Fruit fly (Drosophila melanogaster): ENCODE data around the gene alpha4GT1.

Gene alpha4GT1

dm6 chr2L:2992664-2993174, 30.2 kb downstream of the alpha4GT1 start, which contains the start of the genes okr and CG3558 (continued):
- TF ChIP-seq tna (GFP tag; IDR thresholded peaks at IDR 0.05; ENCODE audit: partially characterized antibody) (peak; percentile 47; the same call in 1 of the 2 replicates), sens (GFP tag) (peak; percentile 85), bigmax (GFP tag; optimal IDR thresholded peaks at IDR 0.05) (no peak), NfI (GFP tag; optimal IDR thresholded peaks at IDR 0.05) (no peak), Sry-δ (GFP tag; optimal IDR thresholded peaks at IDR 0.05) (peak; percentile 89), trem (tag; optimal IDR thresholded peaks at IDR 0.05) (peak; percentile 91), CG17829 (tag; optimal IDR thresholded peaks at IDR 0.05) (peak; percentile 8), CG17328 (GFP tag; IDR thresholded peaks at IDR 0.05) (no peak), MESR4 (GFP tag; optimal IDR thresholded peaks at IDR 0.05) (peak; percentile 72), Pdp1 (GFP tag; optimal IDR thresholded peaks at IDR 0.05) (peak in 1 of 2 experiments; percentile 1), stwl (tag; optimal IDR thresholded peaks at IDR 0.05) (peak; percentile 74), Ets97D (GFP tag; optimal IDR thresholded peaks at IDR 0.05) (peak; percentile 48), BEAF-32 (GFP tag; optimal IDR thresholded peaks at IDR 0.05) (peak; percentile 87), D19B (GFP tag; optimal IDR thresholded peaks at IDR 0.05) (no peak), CG6791 (GFP tag; IDR thresholded peaks at IDR 0.05; ENCODE audit: partially characterized antibody) (peak; percentile 73), psq (GFP tag; optimal IDR thresholded peaks at IDR 0.05) (no peak), CG7786 (GFP tag; optimal IDR thresholded peaks at IDR 0.05) (no peak), phol (tag; optimal IDR thresholded peaks at IDR 0.05) (peak; percentile 83), CG2129 (GFP tag; IDR thresholded peaks at IDR 0.05; ENCODE audit: partially characterized antibody) (peak; percentile 77), CG17186 (GFP tag; optimal IDR thresholded peaks at IDR 0.05) (peak; percentile 59), CG32772 (GFP tag; IDR thresholded peaks at IDR 0.05) (no peak), gsb-n (tag; optimal IDR thresholded peaks at IDR 0.05) (no peak), knrl (GFP tag; IDR thresholded peaks at IDR 0.05; ENCODE audit: partially characterized antibody) (peak; percentile 83), CG2116 (GFP tag; optimal IDR thresholded peaks at IDR 0.05) (peak; percentile 85), Elba2 (GFP tag; optimal IDR thresholded peaks at IDR 0.05) (peak; percentile 47), Eip74EF (GFP tag; optimal IDR thresholded peaks at IDR 0.05) (peak in 1 of 2 experiments; percentile 52), CG12155 (GFP tag; optimal IDR thresholded peaks at IDR 0.05) (no peak), CG17359 (tag; optimal IDR thresholded peaks at IDR 0.05) (no peak), CG1024 (GFP tag; IDR thresholded peaks at IDR 0.05) (no peak), CG17361 (GFP tag; IDR thresholded peaks at IDR 0.05) (no peak), CG5245 (GFP tag; optimal IDR thresholded peaks at IDR 0.05) (no peak), CG13287 (GFP tag; IDR thresholded peaks at IDR 0.05; ENCODE audit: partially characterized antibody) (peak; percentile 90), Scr (GFP tag; IDR thresholded peaks at IDR 0.05; ENCODE audit: partially characterized antibody) (peak; percentile 87)

- TF ChIP-seq ERR (GFP tag; optimal IDR thresholded peaks at IDR 0.05) (no peak), Aef1 (GFP tag; IDR thresholded peaks at IDR 0.05) (peak; percentile 90), Rfx (GFP tag; IDR thresholded peaks at IDR 0.05) (peak; percentile 84), dysf (GFP tag; IDR thresholded peaks at IDR 0.05) (peak; percentile 88), ssp (GFP tag; IDR thresholded peaks at IDR 0.05) (peak; percentile 78), chif (GFP tag; optimal IDR thresholded peaks at IDR 0.05) (peak; percentile 59 to 79), CG13624 (GFP tag; optimal IDR thresholded peaks at IDR 0.05) (peak; percentile 63), HLH3B (GFP tag; IDR thresholded peaks at IDR 0.05) (peak; percentile 82), CG14965 (GFP tag; optimal IDR thresholded peaks at IDR 0.05; ENCODE audit: borderline replicate concordance) (no peak), CG12071 (GFP tag; optimal IDR thresholded peaks at IDR 0.05) (peak; percentile 14), CG15514 (GFP tag; optimal IDR thresholded peaks at IDR 0.05) (peak; percentile 76), E2f2 (GFP tag; IDR thresholded peaks at IDR 0.05) (peak; percentile 41; the same call in 1 of the 2 replicates), H2.0 (GFP tag; IDR thresholded peaks at IDR 0.05) (peak; percentile 79), ac (GFP tag; optimal IDR thresholded peaks at IDR 0.05) (no peak), Usf (GFP tag; optimal IDR thresholded peaks at IDR 0.05) (peak; percentile 84), NfI (GFP tag; optimal IDR thresholded peaks at IDR 0.05) (peak; percentile 85), dmrt99B (tag; optimal IDR thresholded peaks at IDR 0.05) (no peak), CTCF (GFP tag; optimal IDR thresholded peaks at IDR 0.05) (no peak)
Measured at dm6 chr2L:2987681-2988381, 35.1 kb downstream of the alpha4GT1 start, which contains the start of the genes Chd1 and Bem46. Gene Chd1 (minus strand): TSS chr2L:2987723. Gene Bem46 (plus strand): TSS chr2L:2988116.

Data from whole organism, embryonic.